Fruit fly (Drosophila melanogaster) whole organism, pupa: Measurements from ENCODE around the gene CG12091.

ENCODE experiments used
- CG10348 ChIP-seq: fragments of 200-800 bp; sonication (Bioruptor generic); IDR thresholded peaks from 2 replicates; pipeline ENCODE4 v1.3.6; 2022; ENCODE audit warnings: missing biosample characterization, missing genetic modification characterization
- CG12605 ChIP-seq: fragments of 200-800 bp; sonication (Bioruptor generic); IDR thresholded peaks from 2 replicates; pipeline ENCODE4 v1.3.6; 2022; ENCODE audit warnings: missing biosample characterization, missing genetic modification characterization
- CG17806 ChIP-seq: fragments of 200-800 bp; sonication (Bioruptor generic); optimal IDR thresholded peaks from 2 replicates; lab custom pipeline; 2018; ENCODE audit warnings: missing biosample characterization, mild to moderate bottlenecking, missing genetic modification characterization, moderate library complexity
- CG32121 ChIP-seq: fragments of 200-800 bp; sonication (Bioruptor generic); IDR thresholded peaks from 2 replicates; pipeline ENCODE4 v1.3.6; 2022; ENCODE audit warnings: missing biosample characterization, missing genetic modification characterization
- CG34367 ChIP-seq: fragments of 200-800 bp; sonication (Bioruptor generic); optimal IDR thresholded peaks from 2 replicates; lab custom pipeline; 2018; ENCODE audit warnings: missing biosample characterization, mild to moderate bottlenecking, missing genetic modification characterization
- CG4496 ChIP-seq: fragments of 200-800 bp; sonication (Bioruptor generic); IDR thresholded peaks from 3 replicates; pipeline ENCODE4 v1.3.6; 2022; ENCODE audit warnings: missing biosample characterization, missing genetic modification characterization
- CG9948 ChIP-seq: fragments of 200-800 bp; sonication (Bioruptor generic); optimal IDR thresholded peaks from 2 replicates; lab custom pipeline; 2018; ENCODE audit warnings: missing biosample characterization, mild to moderate bottlenecking, missing genetic modification characterization, moderate library complexity
- EcR ChIP-seq: fragments of 200-800 bp; sonication (Bioruptor generic); optimal IDR thresholded peaks from 3 replicates; lab custom pipeline; 2019; ENCODE audit warnings: missing biosample characterization, missing genetic modification characterization, mild to moderate bottlenecking, moderate library complexity, missing genetic modification reagents
- Ets98B ChIP-seq: fragments of 200-800 bp; sonication (Bioruptor generic); IDR thresholded peaks from 2 replicates; pipeline ENCODE4 v1.3.6; 2022; ENCODE audit warnings: missing biosample characterization, missing genetic modification characterization
- Pif1B ChIP-seq: fragments of 200-800 bp; sonication (Bioruptor generic); optimal IDR thresholded peaks from 3 replicates; lab custom pipeline; 2016; ENCODE audit warnings: missing biosample characterization, missing genetic modification characterization
- Snoo ChIP-seq: fragments of 200-800 bp; sonication (Bioruptor generic); optimal IDR thresholded peaks from 3 replicates; lab custom pipeline; 2017; ENCODE audit warnings: missing biosample characterization, mild to moderate bottlenecking, missing genetic modification characterization, inconsistent platforms

The CG12091 gene

dm6 chr3L:1489523-1489922, 47.1 kb downstream of the CG12091 start, which contains the start of gene stet:
stet (minus strand) TSS chr3L:1489547.
- no peak for TF ChIP-seq CG10348 (GFP tag; lab: Robert Waterston, UW)
- no peak for TF ChIP-seq CG9948 (tag; lab: Kevin White, UChicago)
- TF ChIP-seq CG32121 (GFP tag; lab: Robert Waterston, UW) = 0 out of 2 replicates have a peak, but pooled peaks have one; percentile 21
- TF ChIP-seq CG12605 (GFP tag; lab: Robert Waterston, UW) = peak; percentile 49; the same call in 1 of the 2 replicates
- TF ChIP-seq CG4496 (GFP tag; lab: Robert Waterston, UW) = peak; percentile 61; the same call in 1 of the 3 replicates
- TF ChIP-seq Ets98B (GFP tag; lab: Robert Waterston, UW) = no peak; the same call in 1 of the 2 replicates
- TF ChIP-seq CG17806 (tag; lab: Kevin White, UChicago) = no peak

DNA sequence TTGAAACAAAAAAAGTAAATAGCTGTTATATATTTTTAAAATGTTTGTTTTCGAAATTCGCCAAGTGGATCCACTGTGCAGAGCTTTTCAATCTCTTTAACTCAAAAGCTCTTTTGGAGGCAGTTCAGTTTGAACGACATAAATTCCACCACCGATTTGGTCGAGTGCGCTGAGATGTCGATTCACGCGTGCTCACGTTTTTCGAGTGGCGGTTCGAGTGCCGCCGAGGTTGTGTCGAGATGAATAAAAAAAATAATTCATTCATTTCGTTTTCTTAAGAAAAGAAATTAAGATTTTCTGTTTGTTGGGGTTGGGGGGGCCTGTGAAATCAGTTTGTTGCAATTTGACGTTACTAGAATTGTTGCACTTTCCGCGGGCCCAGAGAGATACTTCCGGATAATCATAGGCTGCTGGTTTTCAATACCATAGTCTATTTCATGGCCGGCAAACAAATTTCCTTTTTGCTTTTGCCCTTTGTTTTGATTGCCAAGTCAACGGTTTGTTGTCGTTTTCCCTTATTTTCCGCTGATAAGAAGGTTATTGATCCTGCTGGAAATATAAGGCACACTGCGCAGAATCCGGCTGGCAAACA, 47.9 kb downstream of the CG12091 start:
- TF ChIP-seq Pif1B (peak; percentile 26), CG4496 (GFP tag; lab: Robert Waterston, UW) (peak; percentile 14; the same call in 1 of the 3 replicates), Snoo (tag; lab: Kevin White, UChicago) (peak; percentile 9), CG34367 (tag; lab: Kevin White, UChicago) (no peak), CG9948 (tag; lab: Kevin White, UChicago) (no peak), EcR (GFP tag; lab: Kevin White, UChicago) (peak; percentile 92), Ets98B (GFP tag; lab: Robert Waterston, UW) (peak; percentile 56; the same call in 1 of the 2 replicates)
